Worm (Caenorhabditis elegans): ENCODE results near the gene daf-7.

Gene daf-7

DNA sequence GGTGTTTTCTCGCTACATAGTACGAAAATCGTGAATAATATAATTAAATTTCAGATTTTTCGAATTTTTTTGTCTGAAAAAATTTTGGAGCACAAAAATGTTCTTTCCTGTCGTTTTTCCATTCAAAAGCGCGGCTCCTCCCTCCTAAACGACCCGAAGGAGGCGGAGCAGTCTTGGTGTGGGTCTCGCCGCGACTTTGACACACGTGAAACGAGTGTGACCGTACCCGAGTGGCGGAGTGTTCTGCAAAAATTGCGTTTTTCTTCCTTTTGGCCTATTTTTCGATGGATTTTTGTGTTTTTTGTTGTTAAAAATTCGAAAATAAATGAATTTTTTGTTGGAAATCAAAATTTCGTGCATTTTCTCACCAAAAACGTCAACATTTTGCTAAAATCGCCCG, 18.0 kb upstream of the daf-7 start, which contains the start of gene snt-2 (continued):
- TF ChIP-seq alr-1 (tag; optimal IDR thresholded peaks at IDR 0.05; ENCODE audit: borderline replicate concordance) (no peak), fkh-10 (GFP tag; optimal IDR thresholded peaks at IDR 0.05) (peak; percentile 5), sox-4 (tag; optimal IDR thresholded peaks at IDR 0.05) (no peak), nhr-85 (tag) (peak; percentile 85), fkh-8 (tag; optimal IDR thresholded peaks at IDR 0.05) (peak; percentile 84), Y116A8C.19 (tag; optimal IDR thresholded peaks at IDR 0.05; ENCODE audit: borderline replicate concordance) (no peak), jun-1 (tag; optimal IDR thresholded peaks at IDR 0.05) (peak; percentile 69), tbx-2 (tag; optimal IDR thresholded peaks at IDR 0.05) (peak; percentile 82), zip-4 (GFP tag; optimal IDR thresholded peaks at IDR 0.05) (peak; percentile 24), pqm-1 (tag; optimal IDR thresholded peaks at IDR 0.05) (no peak), lin-35 (GFP tag; optimal IDR thresholded peaks at IDR 0.05) (peak; percentile 79 to 89), unc-130 (tag; optimal IDR thresholded peaks at IDR 0.05) (no peak), ceh-88 (GFP tag; IDR thresholded peaks at IDR 0.05) (peak; percentile 30; the same call in 1 of the 2 replicates), ceh-63 (GFP tag; optimal IDR thresholded peaks at IDR 0.05) (no peak), nhr-19 (GFP tag; conservative IDR thresholded peaks at IDR 0.05) (peak; percentile 77), nhr-28 (tag; optimal IDR thresholded peaks at IDR 0.05) (no peak), snu-23 (GFP tag; optimal IDR thresholded peaks at IDR 0.05) (peak; percentile 88), nhr-12 (tag; optimal IDR thresholded peaks at IDR 0.05) (no peak), lsy-2 (tag; optimal IDR thresholded peaks at IDR 0.05) (peak; percentile 99), nhr-20 (tag; optimal IDR thresholded peaks at IDR 0.05) (peak; percentile 73), aly-2 (tag; optimal IDR thresholded peaks at IDR 0.05) (peak; percentile 19), hpl-2 (GFP tag; optimal IDR thresholded peaks at IDR 0.05) (peak; percentile 26), nhr-77 (tag; optimal IDR thresholded peaks at IDR 0.05) (peak; percentile 70), nhr-11 (tag; optimal IDR thresholded peaks at IDR 0.05) (no peak), ces-1 (GFP tag; optimal IDR thresholded peaks at IDR 0.05) (no peak), irx-1 (tag; optimal IDR thresholded peaks at IDR 0.05) (peak; percentile 76), tlp-1 (tag; optimal IDR thresholded peaks at IDR 0.05) (no peak), unc-62 (GFP tag; optimal IDR thresholded peaks at IDR 0.05) (no peak), efl-1 (optimal IDR thresholded peaks at IDR 0.05) (peak; percentile 84 to 86), efl-1 (GFP tag; optimal IDR thresholded peaks at IDR 0.05 in 1 of 2) (peak; percentile 82 to 97), egl-13 (tag; optimal IDR thresholded peaks at IDR 0.05) (peak; percentile 43), snpc-4 (tag; optimal IDR thresholded peaks at IDR 0.05) (peak; percentile 43), C16A3.4 (tag; optimal IDR thresholded peaks at IDR 0.05) (peak; percentile 80), sup-37 (GFP tag; optimal IDR thresholded peaks at IDR 0.05) (no peak), hlh-4 (tag; optimal IDR thresholded peaks at IDR 0.05) (no peak), mep-1 (tag; optimal IDR thresholded peaks at IDR 0.05) (peak; percentile 80)

DNA sequence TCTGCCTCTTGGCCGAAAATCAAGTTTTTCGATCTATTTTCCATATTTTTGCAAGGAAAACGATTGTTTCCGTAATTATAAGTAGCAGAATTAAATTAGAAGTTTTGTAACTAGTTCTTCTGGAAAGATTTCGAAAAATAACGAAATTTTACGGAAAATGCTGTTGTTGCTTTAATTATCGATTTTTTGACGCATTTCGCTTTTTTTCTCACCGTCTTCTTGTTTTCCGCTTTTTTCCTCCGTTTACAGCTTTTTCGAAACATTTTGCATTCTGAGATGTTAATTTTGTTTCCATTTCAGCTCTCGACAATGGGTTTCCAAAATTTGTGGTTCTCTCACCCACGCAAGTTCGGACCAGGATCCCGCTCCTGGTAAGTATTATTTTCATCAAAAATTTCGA, 17.6 kb upstream of the daf-7 start, which contains the start of gene rps-29:
rps-29 (plus strand) TSS at position 301 of the 400 bp plus-strand sequence.
- peak; percentile 11 for TF ChIP-seq nhr-85 (tag)
- TF ChIP-seq nhr-28 (tag; optimal IDR thresholded peaks at IDR 0.05) = no peak
- TF ChIP-seq irx-1 (tag; optimal IDR thresholded peaks at IDR 0.05) = peak; percentile 40

DNA sequence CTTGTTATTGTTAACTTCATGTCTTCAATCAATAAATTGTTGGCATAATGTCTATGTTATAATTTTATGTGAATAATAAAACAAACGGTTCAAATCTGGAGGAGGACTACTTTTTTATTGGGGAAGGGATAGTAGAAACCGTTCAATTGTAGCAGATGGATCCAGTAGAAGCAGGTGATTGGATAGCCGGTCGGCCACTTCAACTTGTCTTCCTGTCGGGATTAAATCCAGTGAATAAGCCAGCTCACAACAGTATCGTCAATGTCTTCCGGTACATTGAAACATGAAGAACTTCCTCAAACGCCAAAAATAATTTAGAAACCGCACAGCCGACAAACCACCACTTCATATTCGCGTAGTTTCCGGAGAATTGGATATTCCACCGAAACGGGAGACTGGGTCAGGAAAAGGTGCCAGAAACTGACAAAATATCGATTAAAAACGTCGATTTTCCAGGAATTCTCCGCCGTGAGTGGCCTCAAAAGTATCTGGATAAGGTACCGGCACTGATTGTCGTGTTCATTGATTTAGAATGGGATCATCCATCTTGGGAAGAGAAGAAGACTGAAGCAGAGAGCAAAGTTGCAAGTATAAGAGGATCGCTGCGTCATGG, 16.6 kb upstream of the daf-7 start, which contains the start of gene trpp-11:
trpp-11 (plus strand) TSS at position 153 of the 613 bp plus-strand sequence.
- TF ChIP-seq efl-3 (GFP tag; optimal IDR thresholded peaks at IDR 0.05) (no peak), lsy-2 (tag; optimal IDR thresholded peaks at IDR 0.05) (peak in 1 of 2 experiments; percentile 24)

DNA sequence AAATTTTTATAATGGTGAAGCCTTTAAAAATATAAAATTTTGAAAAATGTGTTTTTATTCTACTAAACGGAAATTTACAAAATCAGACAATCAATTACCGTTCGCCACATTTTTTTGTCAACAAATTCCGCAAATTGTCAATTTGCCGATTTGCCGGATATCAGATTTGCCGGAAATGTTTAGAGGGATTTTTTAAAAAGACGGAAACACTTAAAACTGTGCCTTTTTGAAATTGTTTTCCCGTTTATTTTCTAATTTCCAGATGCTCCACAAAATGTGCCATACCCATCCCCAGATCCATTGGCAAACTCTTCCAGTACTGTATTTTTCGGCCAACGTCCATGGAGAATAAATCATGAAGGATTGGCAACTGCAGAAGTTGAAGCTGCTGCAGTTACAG, 14.1 kb upstream of the daf-7 start:
- TF ChIP-seq efl-1 (optimal IDR thresholded peaks at IDR 0.05) (no peak), efl-1 (GFP tag; optimal IDR thresholded peaks at IDR 0.05 in 1 of 2) (peak in 1 of 2 experiments; percentile 53), vab-15 (tag; optimal IDR thresholded peaks at IDR 0.05) (no peak)

Measured in whole organism, L1 larva.